2 worm cellular contexts compared by ENCODE assay signal in the genomic region with DNA sequence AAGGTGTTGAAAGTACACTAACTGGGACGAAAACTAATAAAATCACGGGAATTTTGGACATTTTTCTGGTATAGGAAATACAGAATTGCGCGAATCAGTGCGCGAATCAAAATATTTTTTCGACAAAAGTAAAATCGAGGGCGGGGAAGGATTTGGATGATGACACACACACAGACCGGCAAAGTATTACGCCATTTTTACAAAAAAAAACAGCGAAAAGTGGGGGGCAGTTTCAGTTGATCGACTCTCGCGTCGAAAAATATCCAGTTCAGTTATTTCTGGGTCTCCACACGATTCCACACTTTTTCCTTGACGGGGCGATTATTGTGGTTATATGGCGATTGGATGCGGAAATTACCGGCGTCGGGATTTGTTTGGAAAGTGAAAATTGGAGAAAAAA.
TF ChIP-seq lines count a peak whose summit lies in the region.

A gene (minus strand): TSS at position 101 of the 400 bp plus-strand sequence.

TF ChIP-seq in whole organism, L1 larva, 84 proteins besides CTCF, POLR2A, EP300 and RAD21:
- TF ChIP-seq blmp-1 (tag; optimal IDR thresholded peaks at IDR 0.05; lab: Kevin White, UChicago) (peak; percentile 65), mef-2 (tag; optimal IDR thresholded peaks at IDR 0.05; lab: Kevin White, UChicago) (no peak)
TF ChIP-seq in whole organism, L1 larva: peak in this region for 1.

TF ChIP-seq in whole organism, young adult, 124 proteins besides CTCF, POLR2A, EP300 and RAD21:
- TF ChIP-seq madf-6 (GFP tag; IDR thresholded peaks at IDR 0.05; lab: Robert Waterston, UW) (0 out of 2 replicates have a peak, but pooled peaks have one; percentile 3), atf-7 (tag; optimal IDR thresholded peaks at IDR 0.05; lab: Kevin White, UChicago) (no peak), lsy-27 (tag; optimal IDR thresholded peaks at IDR 0.05; lab: Kevin White, UChicago; ENCODE audit: borderline replicate concordance, insufficient read depth) (no peak), ztf-22 (GFP tag; optimal IDR thresholded peaks at IDR 0.05; lab: Kevin White, UChicago) (no peak)
TF ChIP-seq in whole organism, young adult: peak in this region for 1.
